Worm (Caenorhabditis elegans) whole organism, L2 larva: ENCODE data around the gene fan-1.

Experiments
- R02D3.7 ChIP-seq: fragments of 150-350 bp; optimal IDR thresholded peaks from 2 replicates; lab custom pipeline; 2014; ENCODE audit warnings: missing biosample characterization, missing genetic modification characterization
- alr-1 ChIP-seq: fragments of 150-350 bp; optimal IDR thresholded peaks from 2 replicates; lab custom pipeline; 2014; ENCODE audit warnings: missing biosample characterization, missing genetic modification characterization
- aly-2 ChIP-seq: fragments of 150-350 bp; optimal IDR thresholded peaks from 2 replicates; lab custom pipeline; 2014; ENCODE audit warnings: missing biosample characterization, missing genetic modification characterization
- ama-1 ChIP-seq: fragments of 150-350 bp; optimal IDR thresholded peaks from 2 replicates; lab custom pipeline; 2018; ENCODE audit warnings: inconsistent platforms
- blmp-1 ChIP-seq: sonication (generic microtip); optimal IDR thresholded peaks from 2 replicates; lab custom pipeline; 2017; ENCODE audit warnings: missing genetic modification characterization, mild to moderate bottlenecking, missing compliant biosample characterization, antibody characterized with exemption, moderate library complexity; ENCODE audit not compliant: insufficient read depth
- ceh-16 ChIP-seq: fragments of 150-350 bp; optimal IDR thresholded peaks from 2 replicates; lab custom pipeline; 2014; ENCODE audit warnings: missing biosample characterization, missing genetic modification characterization
- ceh-82 ChIP-seq: fragments of 150-350 bp; optimal IDR thresholded peaks from 2 replicates; lab custom pipeline; 2014; ENCODE audit warnings: missing biosample characterization, missing genetic modification characterization
- dmd-4 ChIP-seq: sonication (generic microtip); optimal IDR thresholded peaks from 2 replicates; lab custom pipeline; 2017; ENCODE audit warnings: missing biosample characterization, missing genetic modification characterization
- egl-27 ChIP-seq: sonication (generic microtip); optimal IDR thresholded peaks from 3 replicates; lab custom pipeline; 2017; ENCODE audit warnings: missing biosample characterization, missing genetic modification reagents, missing genetic modification characterization
- elt-3 ChIP-seq: sonication (generic microtip); optimal IDR thresholded peaks from 2 replicates; lab custom pipeline; 2017; ENCODE audit warnings: missing biosample characterization, missing genetic modification characterization
- fos-1 ChIP-seq: fragments of 150-350 bp; optimal IDR thresholded peaks from 2 replicates; lab custom pipeline; 2014; ENCODE audit warnings: missing biosample characterization, missing genetic modification characterization
- gmeb-1 ChIP-seq: fragments of 150-350 bp; optimal IDR thresholded peaks from 2 replicates; lab custom pipeline; 2014; ENCODE audit warnings: missing biosample characterization, missing genetic modification characterization
- lin-11 ChIP-seq: fragments of 150-350 bp; sonication (generic microtip); optimal IDR thresholded peaks from 2 replicates; lab custom pipeline; 2014; ENCODE audit warnings: missing biosample characterization, missing genetic modification characterization, inconsistent platforms, mixed read lengths
- lsy-2 ChIP-seq, 2 experiments: fragments of 150-350 bp in 1 of 2; sonication (generic microtip) in 1 of 2; optimal IDR thresholded peaks; 2 replicates each; lab custom pipeline; 2014 to 2017; ENCODE audit warnings: missing biosample characterization in 2 of 2, missing genetic modification characterization in 2 of 2
- mab-5 ChIP-seq: fragments of 150-350 bp; optimal IDR thresholded peaks from 2 replicates; lab custom pipeline; 2014; ENCODE audit warnings: missing biosample characterization, missing genetic modification characterization
- mbf-1 ChIP-seq: sonication (generic microtip); optimal IDR thresholded peaks from 2 replicates; lab custom pipeline; 2017; ENCODE audit warnings: missing biosample characterization, missing genetic modification characterization
- mdl-1 ChIP-seq, 2 experiments: fragments of 150-350 bp in 1 of 2; sonication (generic microtip) in 1 of 2; optimal IDR thresholded peaks; 2 replicates each; lab custom pipeline; 2017; ENCODE audit warnings: missing biosample characterization in 2 of 2, missing genetic modification characterization in 2 of 2
- nhr-10 ChIP-seq: sonication (generic microtip); optimal IDR thresholded peaks from 2 replicates; lab custom pipeline; 2017; ENCODE audit warnings: missing biosample characterization, missing genetic modification characterization
- nhr-11 ChIP-seq: fragments of 150-350 bp; optimal IDR thresholded peaks from 2 replicates; lab custom pipeline; 2014; ENCODE audit warnings: missing biosample characterization, missing genetic modification characterization
- nhr-12 ChIP-seq: fragments of 150-350 bp; optimal IDR thresholded peaks from 2 replicates; lab custom pipeline; 2014; ENCODE audit warnings: missing biosample characterization, missing genetic modification characterization
- nhr-129 ChIP-seq: fragments of 150-350 bp; optimal IDR thresholded peaks from 2 replicates; lab custom pipeline; 2014; ENCODE audit warnings: missing biosample characterization, missing genetic modification characterization
- nhr-23 ChIP-seq: fragments of 150-350 bp; optimal IDR thresholded peaks from 2 replicates; lab custom pipeline; 2014; ENCODE audit warnings: missing biosample characterization, missing genetic modification reagents, missing genetic modification characterization
- nhr-237 ChIP-seq: fragments of 150-350 bp; optimal IDR thresholded peaks from 2 replicates; lab custom pipeline; 2014; ENCODE audit warnings: missing biosample characterization, missing genetic modification characterization
- nhr-25 ChIP-seq: fragments of 150-350 bp; sonication (generic microtip); optimal IDR thresholded peaks from 3 replicates; lab custom pipeline; 2014; ENCODE audit warnings: missing biosample characterization, missing genetic modification characterization
- nhr-77 ChIP-seq: fragments of 150-350 bp; optimal IDR thresholded peaks from 2 replicates; lab custom pipeline; 2014; ENCODE audit warnings: missing biosample characterization, missing genetic modification characterization
- peb-1 ChIP-seq: fragments of 150-350 bp; optimal IDR thresholded peaks from 2 replicates; lab custom pipeline; 2014; ENCODE audit warnings: missing biosample characterization, missing genetic modification characterization
- sem-4 ChIP-seq: fragments of 150-350 bp; optimal IDR thresholded peaks from 2 replicates; lab custom pipeline; 2014; ENCODE audit warnings: missing biosample characterization, missing genetic modification reagents, missing genetic modification characterization
- skn-1 ChIP-seq: sonication (generic microtip); optimal IDR thresholded peaks from 2 replicates; lab custom pipeline; 2017; ENCODE audit warnings: missing biosample characterization, missing genetic modification characterization
- sma-9 ChIP-seq, 2 experiments: fragments of 150-350 bp in 1 of 2; sonication (generic microtip) in 1 of 2; optimal IDR thresholded peaks; 2 replicates each; lab custom pipeline; 2014 to 2016; ENCODE audit warnings: missing genetic modification characterization in 2 of 2, mild to moderate bottlenecking in 1 of 2, missing biosample characterization in 1 of 2, missing compliant biosample characterization in 1 of 2, missing genetic modification reagents in 1 of 2, moderate library complexity in 1 of 2
- snpc-4 ChIP-seq: fragments of 150-350 bp; optimal IDR thresholded peaks from 2 replicates; lab custom pipeline; 2014; ENCODE audit warnings: missing biosample characterization, missing genetic modification characterization
- unc-55 ChIP-seq: fragments of 150-350 bp; sonication (generic microtip); optimal IDR thresholded peaks from 3 replicates; lab custom pipeline; 2014; ENCODE audit warnings: missing biosample characterization, missing genetic modification reagents, missing genetic modification characterization
- unc-62 ChIP-seq: fragments of 150-350 bp; optimal IDR thresholded peaks from 2 replicates; lab custom pipeline; 2014; ENCODE audit warnings: missing biosample characterization, missing genetic modification reagents, missing genetic modification characterization
- zag-1 ChIP-seq: fragments of 150-350 bp; optimal IDR thresholded peaks from 2 replicates; lab custom pipeline; 2014; ENCODE audit warnings: missing biosample characterization, missing genetic modification characterization
- ztf-1 ChIP-seq: fragments of 200-800 bp; sonication (Bioruptor generic); conservative IDR thresholded peaks from 2 replicates; pipeline ENCODE4 v1.3.6; 2022; ENCODE audit warnings: missing genetic modification characterization, missing compliant biosample characterization
- ztf-11 ChIP-seq: sonication (generic microtip); optimal IDR thresholded peaks from 2 replicates; lab custom pipeline; 2017; ENCODE audit warnings: missing biosample characterization, missing genetic modification characterization
- ztf-4 ChIP-seq: fragments of 150-350 bp; optimal IDR thresholded peaks from 2 replicates; lab custom pipeline; 2014; ENCODE audit warnings: missing biosample characterization, missing genetic modification characterization

The fan-1 gene

DNA sequence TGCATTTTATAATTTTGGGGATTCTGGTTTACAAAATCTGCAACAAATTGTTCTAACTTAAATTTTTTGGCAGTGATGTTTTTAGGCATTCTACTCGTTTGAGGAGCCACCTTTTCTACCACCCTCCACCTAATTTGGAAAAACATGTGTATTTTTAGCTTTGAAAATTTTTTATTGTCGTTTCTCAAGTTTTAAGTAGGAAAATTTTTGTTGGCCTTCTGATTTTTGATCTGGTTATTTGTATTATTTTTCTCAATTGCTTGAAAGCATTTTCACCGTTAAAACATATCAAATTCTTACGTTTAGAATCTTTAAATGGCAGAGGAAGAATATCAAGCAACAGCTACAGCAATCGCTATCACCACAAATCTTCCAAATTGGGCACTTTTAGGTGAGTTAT is 30.6 kb upstream of the fan-1 start, which contains the start of gene C01G5.7:
C01G5.7 (plus strand) TSS at position 301 of the 400 bp plus-strand sequence.
- no peak for TF ChIP-seq unc-55 (GFP tag; lab: Kevin White, UChicago)

- TF ChIP-seq fos-1 (peak; percentile 43), lin-11 (tag; lab: Kevin White, UChicago) (no peak)
Measured at ce11 chrIV:6519593-6519992, 28.9 kb upstream of the fan-1 start, which contains the start of gene C01G5.9. Gene C01G5.9 (plus strand): TSS chrIV:6519893.

- TF ChIP-seq skn-1 (tag; lab: Kevin White, UChicago): no peak
- no peak for TF ChIP-seq nhr-237 (tag; lab: Kevin White, UChicago)
- TF ChIP-seq mbf-1 (tag; lab: Kevin White, UChicago): no peak
- TF ChIP-seq ceh-82 (tag; lab: Kevin White, UChicago): no peak
Measured at ce11 chrIV:6522305-6522917, 26.1 kb upstream of the fan-1 start, which contains the start of gene ddi-1. Gene ddi-1 (plus strand): TSS chrIV:6522867.

DNA sequence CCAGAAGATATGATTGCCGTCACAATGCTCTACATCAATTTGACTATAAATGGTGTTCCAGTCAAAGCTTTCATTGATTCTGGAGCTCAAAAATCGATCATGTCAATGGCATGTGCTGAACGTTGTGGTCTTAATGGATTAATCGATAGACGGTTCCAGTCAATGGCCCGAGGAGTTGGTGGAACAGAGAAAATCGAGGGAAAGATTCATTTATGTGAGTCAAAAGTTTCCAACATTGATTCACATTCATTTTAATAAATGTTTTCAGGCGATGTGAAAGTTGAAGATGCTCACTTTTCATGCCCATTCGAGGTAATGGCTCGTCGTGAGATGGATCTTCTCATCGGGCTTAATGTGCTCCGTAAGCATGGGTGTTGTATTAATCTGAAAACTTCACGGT is 24.7 kb upstream of the fan-1 start:
- TF ChIP-seq egl-27 (tag; lab: Kevin White, UChicago) (no peak), lin-11 (tag; lab: Kevin White, UChicago) (no peak), nhr-23 (tag; lab: Kevin White, UChicago) (no peak), nhr-12 (tag; lab: Kevin White, UChicago) (no peak), fos-1 (no peak), mdl-1 (tag; optimal IDR thresholded peaks at IDR 0.05; lab: Kevin White, UChicago) (no peak), nhr-129 (no peak), sma-9 (GFP tag; optimal IDR thresholded peaks at IDR 0.05; lab: Kevin White, UChicago) (no peak), sma-9 (tag; optimal IDR thresholded peaks at IDR 0.05; lab: Kevin White, UChicago) (no peak), skn-1 (tag; lab: Kevin White, UChicago) (no peak), ceh-82 (tag; lab: Kevin White, UChicago) (no peak), nhr-77 (tag; lab: Kevin White, UChicago) (no peak), mbf-1 (tag; lab: Kevin White, UChicago) (no peak)

DNA sequence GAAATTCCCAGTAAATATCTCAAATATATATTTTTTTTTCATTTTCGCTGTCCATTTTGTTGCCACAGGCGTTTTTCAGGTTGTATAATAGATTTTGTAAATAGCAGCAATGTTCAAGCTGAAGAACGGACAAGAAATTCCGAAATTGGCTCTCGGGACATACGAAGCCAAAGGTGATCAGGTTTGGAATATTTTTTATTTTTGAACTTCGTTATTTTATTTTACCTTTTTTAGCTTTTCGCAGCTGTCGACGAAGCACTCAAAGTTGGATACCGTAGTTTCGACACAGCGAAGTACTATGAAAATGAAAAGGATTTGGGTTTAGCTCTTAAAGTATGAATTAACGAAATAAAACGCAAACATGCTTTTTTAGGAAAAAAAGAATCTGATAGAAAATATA is 24.0 kb upstream of the fan-1 start, which contains the start of gene C01G5.5:
C01G5.5 (plus strand) TSS at position 80 of the 400 bp plus-strand sequence.
- TF ChIP-seq ztf-1 (GFP tag; lab: Robert Waterston, UW) (no peak), ama-1 (lab: Kevin White, UChicago) (no peak), alr-1 (tag; lab: Kevin White, UChicago) (no peak), sma-9 (GFP tag; optimal IDR thresholded peaks at IDR 0.05; lab: Kevin White, UChicago) (no peak), sma-9 (tag; optimal IDR thresholded peaks at IDR 0.05; lab: Kevin White, UChicago) (no peak), lsy-2 (tag; optimal IDR thresholded peaks at IDR 0.05; lab: Kevin White, UChicago) (no peak), lin-11 (tag; lab: Kevin White, UChicago) (no peak), nhr-11 (tag; lab: Kevin White, UChicago) (no peak), ztf-11 (tag; lab: Kevin White, UChicago) (no peak), nhr-10 (tag; lab: Kevin White, UChicago) (no peak), skn-1 (tag; lab: Kevin White, UChicago) (no peak), nhr-129 (no peak), zag-1 (no peak), mab-5 (tag; lab: Kevin White, UChicago) (no peak), fos-1 (no peak), dmd-4 (tag; lab: Kevin White, UChicago) (no peak), egl-27 (tag; lab: Kevin White, UChicago) (no peak)

DNA sequence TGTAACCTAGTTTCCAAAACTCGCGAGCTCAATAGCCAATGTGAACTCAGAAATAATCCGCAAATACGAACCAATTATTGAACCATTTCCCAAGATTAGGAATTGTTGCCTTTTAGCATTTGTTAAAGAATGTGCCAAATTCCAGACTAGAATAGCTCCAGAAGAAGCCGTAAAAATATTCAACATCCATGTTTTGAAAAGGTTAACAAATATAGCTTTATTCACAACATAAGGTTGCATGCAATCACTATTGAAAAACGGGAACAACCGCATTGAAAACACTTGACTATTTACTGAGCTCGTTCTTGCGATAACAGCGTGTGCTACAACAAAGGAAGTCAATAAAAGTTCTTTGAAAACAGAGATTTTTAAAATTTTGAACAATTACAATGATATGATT is 22.0 kb upstream of the fan-1 start:
- TF ChIP-seq nhr-12 (tag; lab: Kevin White, UChicago): no peak
- no peak for TF ChIP-seq ceh-16
- no peak for TF ChIP-seq peb-1 (tag; lab: Kevin White, UChicago)
- TF ChIP-seq gmeb-1 (tag; lab: Kevin White, UChicago): no peak
- no peak for TF ChIP-seq ztf-4 (tag; lab: Kevin White, UChicago)
- no peak for TF ChIP-seq elt-3 (tag; lab: Kevin White, UChicago)
- TF ChIP-seq sma-9 (GFP tag; optimal IDR thresholded peaks at IDR 0.05; lab: Kevin White, UChicago): no peak
- TF ChIP-seq sma-9 (tag; optimal IDR thresholded peaks at IDR 0.05; lab: Kevin White, UChicago): no peak
- TF ChIP-seq mab-5 (tag; lab: Kevin White, UChicago): no peak
- no peak for TF ChIP-seq nhr-77 (tag; lab: Kevin White, UChicago)
- no peak for TF ChIP-seq unc-62 (GFP tag; lab: Kevin White, UChicago)
- no peak for TF ChIP-seq zag-1
- TF ChIP-seq sem-4 (tag; lab: Kevin White, UChicago): no peak
- TF ChIP-seq ceh-82 (tag; lab: Kevin White, UChicago): no peak
- TF ChIP-seq snpc-4 (tag; lab: Kevin White, UChicago): no peak
- TF ChIP-seq blmp-1 (tag; lab: Kevin White, UChicago): no peak
- TF ChIP-seq ama-1 (lab: Kevin White, UChicago): no peak
- TF ChIP-seq R02D3.7: no peak
- no peak for TF ChIP-seq nhr-25 (tag; lab: Kevin White, UChicago)
- no peak for TF ChIP-seq aly-2 (tag; lab: Kevin White, UChicago)
- TF ChIP-seq, all 48 proteins: peak for 0
